Worm (Caenorhabditis elegans) whole organism, L1 larva: Measurements from ENCODE around the gene col-149.

Source experiments
- pqm-1 ChIP-seq: sonication (generic microtip); optimal IDR thresholded peaks from 3 replicates; lab custom pipeline; 2017; ENCODE audit warnings: missing biosample characterization, missing genetic modification characterization
- snpc-4 ChIP-seq: fragments of 150-350 bp; optimal IDR thresholded peaks from 2 replicates; lab custom pipeline; 2014; ENCODE audit warnings: missing biosample characterization, missing genetic modification characterization

DNA sequence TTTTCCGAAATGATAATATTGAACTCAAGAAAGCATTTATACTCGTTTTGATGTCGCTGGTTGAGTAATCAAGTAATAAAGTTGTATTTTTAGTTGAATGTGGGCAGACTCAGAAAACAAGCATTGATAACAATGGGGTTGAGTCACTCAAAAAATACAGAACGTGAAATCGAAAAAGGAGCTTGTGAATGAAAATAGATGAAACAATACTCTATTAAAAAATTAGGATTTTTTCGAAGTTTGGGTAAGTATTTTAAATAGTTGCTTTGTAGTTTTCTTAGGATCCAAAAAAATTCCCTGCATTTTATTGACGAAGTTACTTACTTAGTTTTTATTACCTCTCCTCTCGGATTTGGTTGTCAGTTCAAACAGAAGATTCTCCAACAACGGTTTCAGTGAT lies 9.2 kb downstream of the col-149 start, which contains the start of gene lys-3:
- TF ChIP-seq pqm-1 (tag; lab: Kevin White, UChicago) (no peak), snpc-4 (tag; lab: Kevin White, UChicago) (no peak)
